Worm (Caenorhabditis elegans) whole organism, young adult: ENCODE data around the gene ZK813.6.
A peak's percentile ranks its signal among the peaks of the same experiment; 100 is the strongest.

Experiments used
- D2030.7 ChIP-seq: fragments of 200-800 bp; sonication (Bioruptor generic); IDR thresholded peaks from 2 replicates; pipeline ENCODE4 v1.3.6; 2022; ENCODE audit warnings: missing genetic modification reagents, missing genetic modification characterization, missing compliant biosample characterization
- F52B5.7 ChIP-seq: sonication (generic microtip); optimal IDR thresholded peaks from 2 replicates; lab custom pipeline; 2016; ENCODE audit warnings: mild to moderate bottlenecking, missing genetic modification characterization, missing compliant biosample characterization
- F55B11.4 ChIP-seq: sonication (generic microtip); optimal IDR thresholded peaks from 2 replicates; lab custom pipeline; 2016; ENCODE audit warnings: missing compliant biosample characterization, missing genetic modification characterization, borderline replicate concordance; ENCODE audit not compliant: insufficient read depth
- akir-1 ChIP-seq: fragments of 200-800 bp; sonication (Bioruptor generic); optimal IDR thresholded peaks from 2 replicates; lab custom pipeline; 2018; ENCODE audit warnings: mild to moderate bottlenecking, missing genetic modification characterization, moderate library complexity, missing compliant biosample characterization
- aptf-3 ChIP-seq: fragments of 200-800 bp; sonication (Bioruptor generic); IDR thresholded peaks from 2 replicates; pipeline ENCODE4 v1.3.6; 2022; ENCODE audit warnings: missing genetic modification characterization, missing compliant biosample characterization
- attf-3 ChIP-seq: fragments of 200-800 bp; sonication (Bioruptor generic); conservative IDR thresholded peaks from 2 replicates; pipeline ENCODE4 v1.3.6; 2022; ENCODE audit warnings: missing genetic modification reagents, missing genetic modification characterization, missing compliant biosample characterization
- cebp-1 ChIP-seq, 2 experiments: fragments of 200-800 bp in 1 of 2; sonication (Bioruptor generic) in 1 of 2; sonication (generic microtip) in 1 of 2; IDR thresholded peaks in 1 of 2; optimal IDR thresholded peaks in 1 of 2; 2 replicates each; pipeline versions ENCODE4 v1.3.6 to Lab custom; 2017 to 2022; ENCODE audit warnings: missing compliant biosample characterization in 2 of 2, missing genetic modification characterization in 2 of 2, mild to moderate bottlenecking in 1 of 2, missing genetic modification reagents in 1 of 2, moderate library complexity in 1 of 2
- ceh-27 ChIP-seq: fragments of 200-800 bp; sonication (Bioruptor generic); optimal IDR thresholded peaks from 2 replicates; lab custom pipeline; 2018; ENCODE audit warnings: mild to moderate bottlenecking, missing genetic modification characterization, moderate library complexity, missing compliant biosample characterization
- ceh-58 ChIP-seq: fragments of 200-800 bp; sonication (Bioruptor generic); IDR thresholded peaks from 2 replicates; pipeline ENCODE4 v1.3.6; 2022; ENCODE audit warnings: missing genetic modification characterization, missing compliant biosample characterization
- dox-1 ChIP-seq: fragments of 200-800 bp; sonication (Bioruptor generic); IDR thresholded peaks from 2 replicates; pipeline ENCODE4 v1.3.6; 2022; ENCODE audit warnings: missing genetic modification reagents, missing genetic modification characterization, missing compliant biosample characterization
- egl-44 ChIP-seq: fragments of 200-800 bp; sonication (Bioruptor generic); IDR thresholded peaks from 2 replicates; pipeline ENCODE4 v1.3.6; 2022; ENCODE audit warnings: missing genetic modification reagents, missing genetic modification characterization, missing compliant biosample characterization
- egrh-3 ChIP-seq: fragments of 200-800 bp; sonication (Bioruptor generic); IDR thresholded peaks from 2 replicates; pipeline ENCODE4 v1.3.6; 2022; ENCODE audit warnings: missing genetic modification reagents, missing genetic modification characterization, missing compliant biosample characterization
- ets-4 ChIP-seq: fragments of 200-800 bp; sonication (Bioruptor generic); optimal IDR thresholded peaks from 2 replicates; lab custom pipeline; 2018; ENCODE audit warnings: mild to moderate bottlenecking, missing genetic modification characterization, missing compliant biosample characterization
- hmg-1.2 ChIP-seq: fragments of 200-800 bp; sonication (Bioruptor generic); IDR thresholded peaks from 2 replicates; pipeline ENCODE4 v1.3.6; 2022; ENCODE audit warnings: missing genetic modification reagents, missing genetic modification characterization, missing compliant biosample characterization
- hmg-20 ChIP-seq: fragments of 200-800 bp; sonication (Bioruptor generic); IDR thresholded peaks from 2 replicates; pipeline ENCODE4 v1.3.6; 2022; ENCODE audit warnings: missing genetic modification reagents, missing genetic modification characterization, missing compliant biosample characterization
- lag-1 ChIP-seq: fragments of 200-800 bp; sonication (Bioruptor generic); IDR thresholded peaks from 2 replicates; pipeline ENCODE4 v1.3.6; 2022; ENCODE audit warnings: missing genetic modification reagents, missing genetic modification characterization, missing compliant biosample characterization
- let-526 ChIP-seq: fragments of 200-800 bp; sonication (Bioruptor generic); IDR thresholded peaks from 2 replicates; pipeline ENCODE4 v1.3.6; 2022; ENCODE audit warnings: missing genetic modification reagents, missing genetic modification characterization, missing compliant biosample characterization
- lin-26 ChIP-seq: fragments of 200-800 bp; sonication (Bioruptor generic); IDR thresholded peaks from 2 replicates; pipeline ENCODE4 v1.3.6; 2022; ENCODE audit warnings: missing genetic modification reagents, missing genetic modification characterization, missing compliant biosample characterization
- lir-1 ChIP-seq: fragments of 200-800 bp; sonication (Bioruptor generic); conservative IDR thresholded peaks from 2 replicates; pipeline ENCODE4 v1.3.6; 2022; ENCODE audit warnings: missing genetic modification reagents, missing genetic modification characterization, missing compliant biosample characterization
- lsy-27 ChIP-seq: sonication (generic microtip); optimal IDR thresholded peaks from 2 replicates; lab custom pipeline; 2017; ENCODE audit warnings: missing genetic modification characterization, mild to moderate bottlenecking, missing compliant biosample characterization, antibody characterized with exemption, missing genotype, borderline replicate concordance; ENCODE audit not compliant: insufficient read depth
- madf-10 ChIP-seq: sonication (generic microtip); optimal IDR thresholded peaks from 2 replicates; lab custom pipeline; 2016; ENCODE audit warnings: mild to moderate bottlenecking, missing genetic modification characterization, missing compliant biosample characterization
- madf-6 ChIP-seq: fragments of 200-800 bp; sonication (Bioruptor generic); IDR thresholded peaks from 2 replicates; pipeline ENCODE4 v1.3.6; 2022; ENCODE audit warnings: missing genetic modification reagents, missing genetic modification characterization, missing compliant biosample characterization
- mxl-1 ChIP-seq: sonication (generic microtip); optimal IDR thresholded peaks from 2 replicates; lab custom pipeline; 2016; ENCODE audit warnings: missing genetic modification characterization, missing compliant biosample characterization
- nhr-80 ChIP-seq: sonication (generic microtip); optimal IDR thresholded peaks from 2 replicates; lab custom pipeline; 2016; ENCODE audit warnings: missing genetic modification characterization, missing compliant biosample characterization
- somi-1 ChIP-seq: fragments of 200-800 bp; sonication (Bioruptor generic); optimal IDR thresholded peaks from 2 replicates; lab custom pipeline; 2018; ENCODE audit warnings: mild to moderate bottlenecking, missing genetic modification characterization, missing compliant biosample characterization
- tbp1 ChIP-seq: fragments of 200-800 bp; sonication (Bioruptor generic); optimal IDR thresholded peaks from 2 replicates; lab custom pipeline; 2018; ENCODE audit warnings: mild to moderate bottlenecking, missing genetic modification characterization, missing compliant biosample characterization
- tbx-9 ChIP-seq: sonication (generic microtip); optimal IDR thresholded peaks from 2 replicates; lab custom pipeline; 2016; ENCODE audit warnings: borderline replicate concordance, missing genetic modification characterization, inconsistent platforms, missing compliant biosample characterization
- unc-62 ChIP-seq: fragments of 150-350 bp; optimal IDR thresholded peaks from 2 replicates; lab custom pipeline; 2014; ENCODE audit warnings: missing biosample characterization, missing genetic modification reagents, missing genetic modification characterization
- zfh-2 ChIP-seq: fragments of 200-800 bp; sonication (Bioruptor generic); conservative IDR thresholded peaks from 2 replicates; pipeline ENCODE4 v1.3.6; 2022; ENCODE audit warnings: missing genetic modification reagents, missing genetic modification characterization, missing compliant biosample characterization
- ztf-18 ChIP-seq: sonication (generic microtip); optimal IDR thresholded peaks from 2 replicates; lab custom pipeline; 2016; ENCODE audit warnings: missing genotype, mild to moderate bottlenecking, missing genetic modification characterization, missing compliant biosample characterization
- ztf-28 ChIP-seq: fragments of 200-800 bp; sonication (Bioruptor generic); IDR thresholded peaks from 2 replicates; pipeline ENCODE4 v1.3.6; 2022; ENCODE audit warnings: missing genetic modification reagents, missing genetic modification characterization, missing compliant biosample characterization
- ztf-3 ChIP-seq: fragments of 200-800 bp; sonication (Bioruptor generic); optimal IDR thresholded peaks from 2 replicates; lab custom pipeline; 2018; ENCODE audit warnings: mild to moderate bottlenecking, missing genetic modification characterization, missing compliant biosample characterization

The ZK813.6 gene

ce11 chrX:3467958-3468357 is 43.3 kb downstream of the ZK813.6 start:
- TF ChIP-seq F52B5.7 (no peak), attf-3 (GFP tag; lab: Robert Waterston, UW) (no peak), tbx-9 (tag; lab: Kevin White, UChicago) (no peak), egrh-3 (GFP tag; lab: Robert Waterston, UW) (peak; percentile 19; the same call in 1 of the 2 replicates), egl-44 (GFP tag; lab: Robert Waterston, UW) (0 out of 2 replicates have a peak, but pooled peaks have one; percentile 26), aptf-3 (GFP tag; lab: Robert Waterston, UW) (no peak), tbp1 (GFP tag; lab: Kevin White, UChicago) (no peak), zfh-2 (GFP tag; lab: Robert Waterston, UW) (peak; percentile 79), lsy-27 (tag; lab: Kevin White, UChicago) (no peak)

DNA sequence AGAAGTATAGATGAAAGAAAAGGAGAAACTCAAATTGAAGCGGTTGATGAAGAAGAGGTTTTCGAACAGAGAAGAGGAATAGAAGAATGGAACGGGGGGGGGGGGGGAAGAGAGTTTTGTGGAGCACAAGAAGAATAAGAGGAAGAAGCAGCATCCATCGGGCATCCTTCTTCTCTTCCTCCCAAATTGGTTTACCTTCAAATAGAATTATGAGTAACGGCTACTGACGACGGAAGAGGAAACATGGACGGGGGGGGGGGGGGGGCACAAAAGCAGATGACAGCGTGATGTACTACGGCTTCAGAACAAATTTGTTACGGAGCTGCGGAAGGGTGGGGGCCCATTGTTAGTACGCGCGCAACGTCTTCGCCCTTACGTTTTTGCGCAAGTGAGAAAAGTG is 44.7 kb downstream of the ZK813.6 start:
- TF ChIP-seq F55B11.4 (tag; lab: Kevin White, UChicago) (no peak), zfh-2 (GFP tag; lab: Robert Waterston, UW) (peak; percentile 77), unc-62 (GFP tag; lab: Kevin White, UChicago) (no peak), somi-1 (peak; percentile 8)
- TF ChIP-seq, all 124 proteins: peak for 2

DNA sequence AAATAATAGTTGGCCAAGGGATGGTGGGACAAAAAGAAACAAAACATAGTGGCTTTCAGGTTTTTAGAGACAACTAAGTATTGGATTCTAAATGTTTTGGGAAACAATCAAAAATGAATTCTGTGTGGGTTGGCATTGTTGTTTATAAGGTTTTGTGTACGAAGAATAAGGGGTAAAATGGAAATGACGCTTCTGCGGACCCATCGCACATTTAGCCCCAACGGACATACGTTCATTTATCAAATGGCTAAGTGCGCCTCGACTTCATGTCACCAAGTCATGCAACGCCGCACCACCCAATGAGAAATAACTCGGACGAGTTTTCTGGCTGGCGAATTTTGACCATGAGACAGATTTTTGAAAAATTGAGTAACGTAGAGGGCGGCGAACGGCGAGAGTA is 45.7 kb downstream of the ZK813.6 start:
- TF ChIP-seq ceh-58, result no peak
- no peak for TF ChIP-seq lag-1
- TF ChIP-seq madf-10 (tag; lab: Kevin White, UChicago), result no peak
- no peak for TF ChIP-seq ztf-18 (tag; lab: Kevin White, UChicago)
- no peak for TF ChIP-seq let-526 (GFP tag; lab: Robert Waterston, UW)
- TF ChIP-seq tbp1 (GFP tag; lab: Kevin White, UChicago), result no peak
- TF ChIP-seq ztf-3 (GFP tag; lab: Kevin White, UChicago), result no peak
- TF ChIP-seq madf-6, result no peak
- no peak for TF ChIP-seq lir-1 (GFP tag; lab: Robert Waterston, UW)
- no peak for TF ChIP-seq ztf-28 (GFP tag; lab: Robert Waterston, UW)
- no peak for TF ChIP-seq attf-3 (GFP tag; lab: Robert Waterston, UW)
- no peak for TF ChIP-seq F52B5.7
- no peak for TF ChIP-seq mxl-1 (tag; lab: Kevin White, UChicago)

ce11 chrX:3472226-3472625 is 47.6 kb downstream of the ZK813.6 start:
- peak; percentile 22 for TF ChIP-seq akir-1 (GFP tag; lab: Kevin White, UChicago)
- no peak for TF ChIP-seq D2030.7
- peak; percentile 82 for TF ChIP-seq nhr-80 (tag; lab: Kevin White, UChicago)
- TF ChIP-seq hmg-20 (GFP tag; lab: Robert Waterston, UW), result 0 out of 2 replicates have a peak, but pooled peaks have one; percentile 22
- TF ChIP-seq cebp-1 (GFP tag; IDR thresholded peaks at IDR 0.05; lab: Robert Waterston, UW), result peak; percentile 23; the same call in 1 of the 2 replicates
- TF ChIP-seq cebp-1 (tag; optimal IDR thresholded peaks at IDR 0.05; lab: Kevin White, UChicago), result peak; percentile 45
- TF ChIP-seq ceh-27 (GFP tag; lab: Kevin White, UChicago), result peak; percentile 38
- TF ChIP-seq zfh-2 (GFP tag; lab: Robert Waterston, UW), result peak; percentile 81
- TF ChIP-seq lin-26 (GFP tag; lab: Robert Waterston, UW), result no peak
- no peak for TF ChIP-seq ztf-3 (GFP tag; lab: Kevin White, UChicago)
- TF ChIP-seq ets-4 (GFP tag; lab: Kevin White, UChicago), result peak; percentile 64
- TF ChIP-seq dox-1 (GFP tag; lab: Robert Waterston, UW), result peak; percentile 47
- peak; percentile 42; the same call in 1 of the 2 replicates for TF ChIP-seq hmg-1.2 (GFP tag; lab: Robert Waterston, UW)
- no peak for TF ChIP-seq ztf-28 (GFP tag; lab: Robert Waterston, UW)
